Worm (Caenorhabditis elegans) whole organism, L2 larva: ENCODE measurements around the gene cest-35.2.

Source experiments
- aly-2 ChIP-seq: fragments of 150-350 bp; optimal IDR thresholded peaks from 2 replicates; lab custom pipeline; 2014; ENCODE audit warnings: missing biosample characterization, missing genetic modification characterization
- fos-1 ChIP-seq: fragments of 150-350 bp; optimal IDR thresholded peaks from 2 replicates; lab custom pipeline; 2014; ENCODE audit warnings: missing biosample characterization, missing genetic modification characterization
- lin-13 ChIP-seq: fragments of 150-350 bp; optimal IDR thresholded peaks from 2 replicates; lab custom pipeline; 2014; ENCODE audit warnings: missing biosample characterization, missing genetic modification reagents, missing genetic modification characterization
- lin-39 ChIP-seq: fragments of 150-350 bp; optimal IDR thresholded peaks from 2 replicates; lab custom pipeline; 2014; ENCODE audit warnings: missing biosample characterization, missing genetic modification reagents, missing genetic modification characterization
- nhr-11 ChIP-seq: fragments of 150-350 bp; optimal IDR thresholded peaks from 2 replicates; lab custom pipeline; 2014; ENCODE audit warnings: missing biosample characterization, missing genetic modification characterization
- nhr-237 ChIP-seq: fragments of 150-350 bp; optimal IDR thresholded peaks from 2 replicates; lab custom pipeline; 2014; ENCODE audit warnings: missing biosample characterization, missing genetic modification characterization
- sem-4 ChIP-seq: fragments of 150-350 bp; optimal IDR thresholded peaks from 2 replicates; lab custom pipeline; 2014; ENCODE audit warnings: missing biosample characterization, missing genetic modification reagents, missing genetic modification characterization
- skn-1 ChIP-seq: sonication (generic microtip); optimal IDR thresholded peaks from 2 replicates; lab custom pipeline; 2017; ENCODE audit warnings: missing biosample characterization, missing genetic modification characterization
- snpc-4 ChIP-seq: fragments of 150-350 bp; optimal IDR thresholded peaks from 2 replicates; lab custom pipeline; 2014; ENCODE audit warnings: missing biosample characterization, missing genetic modification characterization
- unc-39 ChIP-seq: fragments of 150-350 bp; optimal IDR thresholded peaks from 2 replicates; lab custom pipeline; 2014; ENCODE audit warnings: missing biosample characterization, missing genetic modification characterization
- zag-1 ChIP-seq: fragments of 150-350 bp; optimal IDR thresholded peaks from 2 replicates; lab custom pipeline; 2014; ENCODE audit warnings: missing biosample characterization, missing genetic modification characterization
- ztf-4 ChIP-seq: fragments of 150-350 bp; optimal IDR thresholded peaks from 2 replicates; lab custom pipeline; 2014; ENCODE audit warnings: missing biosample characterization, missing genetic modification characterization

- TF ChIP-seq lin-39 (tag; lab: Kevin White, UChicago), result no peak
- TF ChIP-seq sem-4, result no peak
- no peak for TF ChIP-seq lin-13 (GFP tag; lab: Kevin White, UChicago)
- no peak for TF ChIP-seq nhr-11 (tag; lab: Kevin White, UChicago)
- TF ChIP-seq aly-2 (tag; lab: Kevin White, UChicago), result no peak
- TF ChIP-seq nhr-237 (tag; lab: Kevin White, UChicago), result no peak
- TF ChIP-seq fos-1 (tag; lab: Kevin White, UChicago), result no peak
- TF ChIP-seq skn-1 (tag; lab: Kevin White, UChicago), result no peak
- TF ChIP-seq unc-39, result no peak
- TF ChIP-seq snpc-4 (tag; lab: Kevin White, UChicago), result no peak
- no peak for TF ChIP-seq zag-1 (tag; lab: Kevin White, UChicago)
- no peak for TF ChIP-seq ztf-4 (tag; lab: Kevin White, UChicago)
Observed at ce11 chrV:5272034-5272433, 35.0 kb upstream of the cest-35.2 start.
